Fruit fly (Drosophila melanogaster): ENCODE measurements around the gene CG13784.

CG13784 gene

DNA sequence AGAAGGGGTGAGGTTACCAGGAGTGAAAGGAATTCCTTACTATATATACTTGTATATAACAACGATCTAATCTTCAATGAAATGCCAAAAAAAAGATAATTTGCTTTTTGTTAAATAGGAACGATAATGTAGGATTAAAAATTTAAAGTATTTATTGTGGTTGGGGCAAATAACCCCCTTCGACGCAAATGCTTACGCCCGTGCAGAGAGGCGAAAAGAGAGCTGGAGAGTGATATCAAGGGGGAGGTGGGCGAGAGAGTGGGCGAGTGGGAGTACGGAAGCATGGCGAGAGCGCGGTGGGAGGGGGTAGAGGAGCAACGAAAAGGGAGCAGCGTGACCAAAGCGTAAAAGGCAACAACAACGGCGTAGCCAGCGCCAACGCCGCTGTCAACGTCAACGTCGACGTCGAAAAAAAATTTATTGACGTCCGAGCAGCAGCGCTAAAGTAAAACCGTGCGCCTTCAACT lies 31.3 kb downstream of the CG13784 start (continued):
- TF ChIP-seq CG32532 (GFP tag; IDR thresholded peaks at IDR 0.05): peak; percentile 98
- TF ChIP-seq Med (GFP tag): peak; percentile 99
- peak; percentile 96 for TF ChIP-seq NC2β (GFP tag; optimal IDR thresholded peaks at IDR 0.05)
- TF ChIP-seq nerfin-1 (tag; optimal IDR thresholded peaks at IDR 0.05): peak; percentile 97
- TF ChIP-seq jigr1 (GFP tag; IDR thresholded peaks at IDR 0.05): peak; percentile 99
- peak; percentile 98; the same call in 3 of the 4 replicates for TF ChIP-seq Gug (GFP tag; IDR thresholded peaks at IDR 0.05)
- TF ChIP-seq Nf-YC (tag; optimal IDR thresholded peaks at IDR 0.05): peak; percentile 92
- no peak for TF ChIP-seq hb (GFP tag; IDR thresholded peaks at IDR 0.05; ENCODE audit: partially characterized antibody)
- TF ChIP-seq Optix (GFP tag; IDR thresholded peaks at IDR 0.05): peak; percentile 97
- TF ChIP-seq Dll (GFP tag; IDR thresholded peaks at IDR 0.05; ENCODE audit: partially characterized antibody): no peak
- TF ChIP-seq CG17568 (GFP tag; optimal IDR thresholded peaks at IDR 0.05): peak; percentile 96
- TF ChIP-seq CG10654 (GFP tag; optimal IDR thresholded peaks at IDR 0.05): peak; percentile 97
- peak; percentile 92 for TF ChIP-seq Lhr (GFP tag; optimal IDR thresholded peaks at IDR 0.05)
- TF ChIP-seq CG12744 (GFP tag; optimal IDR thresholded peaks at IDR 0.05): peak; percentile 97
- peak; percentile 96 for TF ChIP-seq pum (GFP tag; optimal IDR thresholded peaks at IDR 0.05)
- TF ChIP-seq HmgD (GFP tag; optimal IDR thresholded peaks at IDR 0.05): peak; percentile 86
- no peak; the same call in 1 of the 2 replicates for TF ChIP-seq Scr (GFP tag; IDR thresholded peaks at IDR 0.05; ENCODE audit: partially characterized antibody)
- peak; percentile 99 for TF ChIP-seq CG2120 (GFP tag; optimal IDR thresholded peaks at IDR 0.05)
- TF ChIP-seq toy (GFP tag; IDR thresholded peaks at IDR 0.05): peak; percentile 89
- no peak for TF ChIP-seq hth (optimal IDR thresholded peaks at IDR 0.05)
- no peak for TF ChIP-seq CG7745 (tag; optimal IDR thresholded peaks at IDR 0.05)
- TF ChIP-seq CHES-1-like (GFP tag; optimal IDR thresholded peaks at IDR 0.05): peak; percentile 97
- peak; percentile 40 for TF ChIP-seq CG14965 (GFP tag; optimal IDR thresholded peaks at IDR 0.05; ENCODE audit: borderline replicate concordance)
- TF ChIP-seq CTCF (GFP tag; optimal IDR thresholded peaks at IDR 0.05): peak; percentile 70
- peak; percentile 72 for TF ChIP-seq sima (GFP tag; optimal IDR thresholded peaks at IDR 0.05)
- peak; percentile 92 for TF ChIP-seq dm (GFP tag; optimal IDR thresholded peaks at IDR 0.05)
- TF ChIP-seq CG17328 (GFP tag; IDR thresholded peaks at IDR 0.05): peak; percentile 97
- TF ChIP-seq Hr39 (optimal IDR thresholded peaks at IDR 0.05): no peak
- peak; percentile 96 for TF ChIP-seq ap (GFP tag; IDR thresholded peaks at IDR 0.05)
- TF ChIP-seq chinmo (GFP tag; IDR thresholded peaks at IDR 0.05; ENCODE audit: partially characterized antibody): peak; percentile 87; the same call in 2 of the 4 replicates
- peak; percentile 91 for TF ChIP-seq psq (GFP tag; optimal IDR thresholded peaks at IDR 0.05)
- peak; percentile 96 for TF ChIP-seq CG6683 (GFP tag; optimal IDR thresholded peaks at IDR 0.05)
- peak; percentile 96 for TF ChIP-seq Dad (GFP tag; optimal IDR thresholded peaks at IDR 0.05)
- TF ChIP-seq Spps (tag; optimal IDR thresholded peaks at IDR 0.05): peak; percentile 91
- TF ChIP-seq CG33557 (GFP tag; optimal IDR thresholded peaks at IDR 0.05): peak; percentile 95
- TF ChIP-seq Trl (optimal IDR thresholded peaks at IDR 0.05): peak; percentile 83 to 88
- TF ChIP-seq Trl (GFP tag; optimal IDR thresholded peaks at IDR 0.05): peak; percentile 92
- peak; percentile 91 for TF ChIP-seq CG15514 (GFP tag; optimal IDR thresholded peaks at IDR 0.05)
- 0 out of 2 replicates have a peak, but pooled peaks have one; percentile 76 for TF ChIP-seq aop (GFP tag; IDR thresholded peaks at IDR 0.05)
- TF ChIP-seq D19B (GFP tag; optimal IDR thresholded peaks at IDR 0.05): peak; percentile 91
- peak; percentile 96 for TF ChIP-seq gsb-n (tag; optimal IDR thresholded peaks at IDR 0.05)
- TF ChIP-seq CG4282 (GFP tag; optimal IDR thresholded peaks at IDR 0.05): peak; percentile 88
- peak; percentile 98 for TF ChIP-seq Lim3 (GFP tag; IDR thresholded peaks at IDR 0.05)
- TF ChIP-seq lmd (GFP tag; IDR thresholded peaks at IDR 0.05): peak; percentile 99
- TF ChIP-seq shn (GFP tag; optimal IDR thresholded peaks at IDR 0.05): peak; percentile 96
- TF ChIP-seq tll (GFP tag; optimal IDR thresholded peaks at IDR 0.05): no peak
- peak; percentile 98 for TF ChIP-seq ken (GFP tag; IDR thresholded peaks at IDR 0.05)
- peak; percentile 99 for TF ChIP-seq Ptx1 (GFP tag; IDR thresholded peaks at IDR 0.05)
- peak; percentile 97 for TF ChIP-seq gce (GFP tag; IDR thresholded peaks at IDR 0.05)
- peak; percentile 93 for TF ChIP-seq dmrt11E (tag; optimal IDR thresholded peaks at IDR 0.05)
- TF ChIP-seq CG13287 (GFP tag; IDR thresholded peaks at IDR 0.05; ENCODE audit: partially characterized antibody): peak; percentile 33; the same call in 1 of the 2 replicates
- peak; percentile 91 for TF ChIP-seq Doc2 (GFP tag; IDR thresholded peaks at IDR 0.05)

All from whole organism, embryonic.